Fruit fly (Drosophila melanogaster): ENCODE measurements around the gene crq.
"Not testable (repeated sequence)": the region's sequence is repeated elsewhere in the genome, so short reads cannot be mapped to it uniquely, and the experiment has no call there.

The crq gene

dm6 chr2L:469912-470311, 17.1 kb upstream of the crq start:
- TF ChIP-seq pad (GFP tag; optimal IDR thresholded peaks at IDR 0.05) (no peak), Mnt (GFP tag; optimal IDR thresholded peaks at IDR 0.05) (no peak), bab1 (GFP tag; optimal IDR thresholded peaks at IDR 0.05) (no peak), kay (GFP tag; ENCODE audit: borderline replicate concordance) (peak; percentile 28), CG11617 (GFP tag; optimal IDR thresholded peaks at IDR 0.05) (no peak), Hr96 (GFP tag; optimal IDR thresholded peaks at IDR 0.05) (no peak)

- TF ChIP-seq cnc (optimal IDR thresholded peaks at IDR 0.05) (no peak), ovo (GFP tag; optimal IDR thresholded peaks at IDR 0.05) (no peak), toe (GFP tag; optimal IDR thresholded peaks at IDR 0.05) (no peak), CG7101 (tag; optimal IDR thresholded peaks at IDR 0.05) (peak; percentile 68), cic (GFP tag; optimal IDR thresholded peaks at IDR 0.05) (peak; percentile 84), Crg-1 (GFP tag; optimal IDR thresholded peaks at IDR 0.05) (no peak), Clk (GFP tag; optimal IDR thresholded peaks at IDR 0.05) (no peak), bab1 (GFP tag; optimal IDR thresholded peaks at IDR 0.05) (no peak), pad (GFP tag; optimal IDR thresholded peaks at IDR 0.05) (peak; percentile 14), CG33017 (tag; optimal IDR thresholded peaks at IDR 0.05) (peak; percentile 63), CG7045 (GFP tag; optimal IDR thresholded peaks at IDR 0.05) (peak; percentile 18), CG5204 (GFP tag; optimal IDR thresholded peaks at IDR 0.05) (peak; percentile 48), CG14711 (tag; optimal IDR thresholded peaks at IDR 0.05) (peak; percentile 74), tj (GFP tag; optimal IDR thresholded peaks at IDR 0.05) (peak; percentile 60), CG11617 (GFP tag; optimal IDR thresholded peaks at IDR 0.05) (peak; percentile 50), Hr96 (GFP tag; optimal IDR thresholded peaks at IDR 0.05) (peak; percentile 32), Mnt (GFP tag; optimal IDR thresholded peaks at IDR 0.05) (no peak), CG12768 (GFP tag; optimal IDR thresholded peaks at IDR 0.05) (peak; percentile 65), kay (GFP tag; ENCODE audit: borderline replicate concordance) (peak; percentile 89), CG1620 (GFP tag; optimal IDR thresholded peaks at IDR 0.05) (no peak)
Observed at dm6 chr2L:468745-469358, 16.0 kb upstream of the crq start.

- no peak for TF ChIP-seq bab1 (GFP tag; optimal IDR thresholded peaks at IDR 0.05)
- no peak for TF ChIP-seq pad (GFP tag; optimal IDR thresholded peaks at IDR 0.05)
- no peak for TF ChIP-seq Clk (GFP tag; optimal IDR thresholded peaks at IDR 0.05)
- TF ChIP-seq CG5204 (GFP tag; optimal IDR thresholded peaks at IDR 0.05) = no peak
- no peak for TF ChIP-seq tj (GFP tag; optimal IDR thresholded peaks at IDR 0.05)
- no peak for TF ChIP-seq CG11617 (GFP tag; optimal IDR thresholded peaks at IDR 0.05)
- no peak for TF ChIP-seq CG1620 (GFP tag; optimal IDR thresholded peaks at IDR 0.05)
- TF ChIP-seq Mnt (GFP tag; optimal IDR thresholded peaks at IDR 0.05) = no peak
- no peak for TF ChIP-seq cnc (optimal IDR thresholded peaks at IDR 0.05)
- no peak for TF ChIP-seq Hr96 (GFP tag; optimal IDR thresholded peaks at IDR 0.05)
- TF ChIP-seq CG33017 (tag; optimal IDR thresholded peaks at IDR 0.05) = no peak
Observed at dm6 chr2L:467683-468082, 14.9 kb upstream of the crq start.

dm6 chr2L:455738-456137, 2.9 kb upstream of the crq start:
- no peak for TF ChIP-seq CG7101 (tag; optimal IDR thresholded peaks at IDR 0.05)
- TF ChIP-seq cic (GFP tag; optimal IDR thresholded peaks at IDR 0.05) = no peak

dm6 chr2L:455274-455673, 2.5 kb upstream of the crq start, which contains the start of gene CG4133:
TSS of gene CG4133 (plus strand) at chr2L:455531.
- not testable (repeated sequence) for TF ChIP-seq Clk (GFP tag; optimal IDR thresholded peaks at IDR 0.05); tj (GFP tag; optimal IDR thresholded peaks at IDR 0.05); kay (GFP tag; ENCODE audit: borderline replicate concordance)

dm6 chr2L:451705-452472, 935 bp downstream of the crq start:
- TF ChIP-seq CG33017 (tag; optimal IDR thresholded peaks at IDR 0.05) (no peak), toe (GFP tag; optimal IDR thresholded peaks at IDR 0.05) (no peak), bab1 (GFP tag; optimal IDR thresholded peaks at IDR 0.05) (no peak), CG12768 (GFP tag; optimal IDR thresholded peaks at IDR 0.05) (no peak), CG11617 (GFP tag; optimal IDR thresholded peaks at IDR 0.05) (no peak), cic (GFP tag; optimal IDR thresholded peaks at IDR 0.05) (no peak), kay (GFP tag; ENCODE audit: borderline replicate concordance) (no peak), CG14711 (tag; optimal IDR thresholded peaks at IDR 0.05) (peak; percentile 16), Crg-1 (GFP tag; optimal IDR thresholded peaks at IDR 0.05) (no peak), Mnt (GFP tag; optimal IDR thresholded peaks at IDR 0.05) (peak; percentile 3), tj (GFP tag; optimal IDR thresholded peaks at IDR 0.05) (no peak), Hr96 (GFP tag; optimal IDR thresholded peaks at IDR 0.05) (no peak), ovo (GFP tag; optimal IDR thresholded peaks at IDR 0.05) (no peak)

- TF ChIP-seq Hr96 (GFP tag; optimal IDR thresholded peaks at IDR 0.05) (no peak), toe (GFP tag; optimal IDR thresholded peaks at IDR 0.05) (no peak), CG14711 (tag; optimal IDR thresholded peaks at IDR 0.05) (no peak), kay (GFP tag; ENCODE audit: borderline replicate concordance) (no peak), CG1620 (GFP tag; optimal IDR thresholded peaks at IDR 0.05) (no peak), tj (GFP tag; optimal IDR thresholded peaks at IDR 0.05) (no peak), CG33017 (tag; optimal IDR thresholded peaks at IDR 0.05) (no peak), CG11617 (GFP tag; optimal IDR thresholded peaks at IDR 0.05) (no peak), CG7101 (tag; optimal IDR thresholded peaks at IDR 0.05) (no peak), cnc (optimal IDR thresholded peaks at IDR 0.05) (no peak), CG5204 (GFP tag; optimal IDR thresholded peaks at IDR 0.05) (no peak), cic (GFP tag; optimal IDR thresholded peaks at IDR 0.05) (no peak), Crg-1 (GFP tag; optimal IDR thresholded peaks at IDR 0.05) (no peak), ovo (GFP tag; optimal IDR thresholded peaks at IDR 0.05) (no peak), CG7045 (GFP tag; optimal IDR thresholded peaks at IDR 0.05) (no peak), pad (GFP tag; optimal IDR thresholded peaks at IDR 0.05) (no peak), CG12768 (GFP tag; optimal IDR thresholded peaks at IDR 0.05) (no peak), Clk (GFP tag; optimal IDR thresholded peaks at IDR 0.05) (no peak)
Observed at dm6 chr2L:447124-447523, 5.7 kb downstream of the crq start.
